Worm (Caenorhabditis elegans): ENCODE results near the gene nfm-1.

DNA sequence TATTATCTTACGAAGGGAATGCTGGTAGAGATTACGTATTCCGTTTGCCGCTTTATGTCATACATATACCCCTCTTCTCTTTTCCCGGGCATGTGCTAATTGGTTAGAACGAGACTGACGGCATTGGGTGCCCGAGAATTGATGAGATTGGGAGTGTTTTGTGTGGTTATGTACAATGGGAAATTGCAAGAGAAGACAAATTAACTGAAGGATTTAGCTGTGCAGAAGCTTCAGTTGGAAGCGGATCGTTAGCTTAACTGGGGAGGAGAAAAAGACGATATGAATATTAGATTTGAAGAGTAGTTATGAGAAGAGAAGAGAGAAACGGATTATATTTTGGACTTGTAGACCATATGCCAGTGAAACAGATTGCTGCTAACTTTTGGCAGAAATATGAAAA lies 49.1 kb upstream of the nfm-1 start:
- no peak for TF ChIP-seq him-1 (tag; optimal IDR thresholded peaks at IDR 0.05)
- TF ChIP-seq W03F9.2 (tag; optimal IDR thresholded peaks at IDR 0.05) = no peak
- no peak for TF ChIP-seq dao-5 (tag; optimal IDR thresholded peaks at IDR 0.05)

Measured in whole organism, L4/young adult.